Fruit fly (Drosophila melanogaster): ENCODE data around the gene Wnt4.

- no peak for TF ChIP-seq CTCF (optimal IDR thresholded peaks at IDR 0.05)
- TF ChIP-seq CG8478 (optimal IDR thresholded peaks at IDR 0.05) = no peak
Measured at dm6 chr2L:7214885-7215284, 62.1 kb downstream of the Wnt4 start.
